Worm (Caenorhabditis elegans) whole organism, L4 larva: Measurements from ENCODE around the gene srp-3.

Source experiments
- D1046.2 ChIP-seq: fragments of 200-800 bp; sonication (Bioruptor generic); IDR thresholded peaks from 2 replicates; pipeline ENCODE4 v1.3.6; 2022; ENCODE audit warnings: missing genetic modification characterization, missing compliant biosample characterization
- F10B5.3 ChIP-seq: sonication (generic microtip); optimal IDR thresholded peaks from 2 replicates; lab custom pipeline; 2016; ENCODE audit warnings: mild to moderate bottlenecking, missing genetic modification characterization, missing compliant biosample characterization
- F37D6.2 ChIP-seq: sonication (generic microtip); optimal IDR thresholded peaks from 2 replicates; lab custom pipeline; 2016; ENCODE audit warnings: mild to moderate bottlenecking, missing genetic modification characterization, missing compliant biosample characterization
- F49E8.2 ChIP-seq: sonication (generic microtip); optimal IDR thresholded peaks from 2 replicates; lab custom pipeline; 2016; ENCODE audit warnings: missing compliant biosample characterization, mild to moderate bottlenecking, missing genetic modification characterization, borderline replicate concordance
- T20F7.1 ChIP-seq: fragments of 200-800 bp; sonication (Bioruptor generic); optimal IDR thresholded peaks from 2 replicates; lab custom pipeline; 2018; ENCODE audit warnings: mild to moderate bottlenecking, missing genetic modification characterization, missing compliant biosample characterization
- T26A8.4 ChIP-seq: fragments of 200-800 bp; sonication (Bioruptor generic); IDR thresholded peaks from 2 replicates; pipeline ENCODE4 v1.3.6; 2022; ENCODE audit warnings: missing genetic modification characterization, missing compliant biosample characterization
- Y105C5A.15 ChIP-seq: fragments of 200-800 bp; sonication (Bioruptor generic); IDR thresholded peaks from 2 replicates; pipeline ENCODE4 v1.3.6; 2022; ENCODE audit warnings: missing genetic modification characterization, missing compliant biosample characterization
- Y48G9A.11 ChIP-seq: fragments of 200-800 bp; sonication (Bioruptor generic); IDR thresholded peaks from 2 replicates; pipeline ENCODE4 v1.3.6; 2022; ENCODE audit warnings: missing genetic modification reagents, missing genetic modification characterization, missing compliant biosample characterization
- Y5F2A.4 ChIP-seq: fragments of 200-800 bp; sonication (Bioruptor generic); optimal IDR thresholded peaks from 2 replicates; lab custom pipeline; 2018; ENCODE audit warnings: mild to moderate bottlenecking, missing genetic modification characterization, missing compliant biosample characterization
- Y75B8A.6 ChIP-seq: fragments of 200-800 bp; sonication (Bioruptor generic); IDR thresholded peaks from 2 replicates; pipeline ENCODE4 v1.3.6; 2022; ENCODE audit warnings: missing genetic modification reagents, missing genetic modification characterization, missing compliant biosample characterization
- ZK337.2 ChIP-seq: fragments of 200-800 bp; sonication (Bioruptor generic); IDR thresholded peaks from 2 replicates; pipeline ENCODE4 v1.3.6; 2022; ENCODE audit warnings: missing genetic modification reagents, missing genetic modification characterization, missing compliant biosample characterization
- ZK546.5 ChIP-seq, 2 experiments: sonication (generic microtip); optimal IDR thresholded peaks; 2 replicates each; lab custom pipeline; 2017; ENCODE audit warnings: missing biosample characterization in 2 of 2, missing genetic modification characterization in 2 of 2
- aha-1 ChIP-seq: fragments of 150-350 bp; peaks from one replicate; lab custom pipeline; 2014; ENCODE audit warnings: missing biosample characterization, missing genetic modification characterization
- ceh-20 ChIP-seq: fragments of 200-800 bp; sonication (Bioruptor generic); IDR thresholded peaks from 2 replicates; pipeline ENCODE4 v1.3.6; 2022; ENCODE audit warnings: missing genetic modification reagents, missing genetic modification characterization, missing compliant biosample characterization
- ceh-32 ChIP-seq: sonication (generic microtip); optimal IDR thresholded peaks from 2 replicates; lab custom pipeline; 2016; ENCODE audit warnings: mild to moderate bottlenecking, missing genetic modification characterization, missing compliant biosample characterization; ENCODE audit not compliant: poor library complexity
- daf-12 ChIP-seq: fragments of 150-350 bp; optimal IDR thresholded peaks from 2 replicates; lab custom pipeline; 2014; ENCODE audit warnings: missing biosample characterization, missing genetic modification reagents, missing genetic modification characterization
- daf-16 ChIP-seq, 3 experiments: sonication (generic microtip); optimal IDR thresholded peaks; 2 replicates each; lab custom pipeline; 2016 to 2017; ENCODE audit warnings: missing genetic modification characterization in 3 of 3, missing genetic modification reagents in 3 of 3, mild to moderate bottlenecking in 2 of 3, missing compliant biosample characterization in 2 of 3, missing biosample characterization in 1 of 3, moderate library complexity in 1 of 3
- dmd-6 ChIP-seq: fragments of 200-800 bp; sonication (Bioruptor generic); IDR thresholded peaks from 2 replicates; pipeline ENCODE4 v1.3.6; 2022; ENCODE audit warnings: missing genetic modification reagents, missing genetic modification characterization, missing compliant biosample characterization
- dmd-8 ChIP-seq: fragments of 200-800 bp; sonication (Bioruptor generic); IDR thresholded peaks from 2 replicates; pipeline ENCODE4 v1.3.6; 2022; ENCODE audit warnings: missing genetic modification characterization, missing compliant biosample characterization
- dmd-9 ChIP-seq: fragments of 200-800 bp; sonication (Bioruptor generic); IDR thresholded peaks from 2 replicates; pipeline ENCODE4 v1.3.6; 2022; ENCODE audit warnings: missing genetic modification reagents, missing genetic modification characterization, missing compliant biosample characterization
- dpl-1 ChIP-seq: fragments of 150-350 bp; optimal IDR thresholded peaks from 2 replicates; lab custom pipeline; 2014; ENCODE audit warnings: missing biosample characterization, missing genetic modification reagents, missing genetic modification characterization
- dve-1 ChIP-seq: sonication (generic microtip); optimal IDR thresholded peaks from 2 replicates; lab custom pipeline; 2017; ENCODE audit warnings: antibody characterized with exemption, mild to moderate bottlenecking, missing genetic modification characterization, missing compliant biosample characterization; ENCODE audit not compliant: insufficient read depth
- egl-43 ChIP-seq: fragments of 200-800 bp; sonication (Bioruptor generic); IDR thresholded peaks from 2 replicates; pipeline ENCODE4 v1.3.6; 2022; ENCODE audit warnings: missing genetic modification reagents, missing genetic modification characterization, missing compliant biosample characterization
- fos-1 ChIP-seq: fragments of 150-350 bp; optimal IDR thresholded peaks from 2 replicates; lab custom pipeline; 2014; ENCODE audit warnings: missing biosample characterization, missing genetic modification characterization
- hif-1 ChIP-seq, 2 experiments: sonication (generic microtip); optimal IDR thresholded peaks; 2 replicates each; lab custom pipeline; 2016 to 2017; ENCODE audit warnings: missing compliant biosample characterization in 2 of 2, missing genetic modification characterization in 2 of 2, missing genetic modification reagents in 2 of 2, missing genotype in 2 of 2, mild to moderate bottlenecking in 1 of 2
- hlh-11 ChIP-seq: fragments of 200-800 bp; sonication (Bioruptor generic); optimal IDR thresholded peaks from 2 replicates; lab custom pipeline; 2018; ENCODE audit warnings: mild to moderate bottlenecking, missing genetic modification characterization, missing compliant biosample characterization
- lim-7 ChIP-seq: fragments of 200-800 bp; sonication (Bioruptor generic); IDR thresholded peaks from 2 replicates; pipeline ENCODE4 v1.3.6; 2022; ENCODE audit warnings: missing genetic modification characterization, missing compliant biosample characterization
- lin-15B ChIP-seq: fragments of 150-350 bp; sonication (generic microtip); optimal IDR thresholded peaks from 3 replicates; lab custom pipeline; 2014; ENCODE audit warnings: missing biosample characterization, missing genetic modification characterization
- lin-29 ChIP-seq: fragments of 200-800 bp; sonication (Bioruptor generic); IDR thresholded peaks from 2 replicates; pipeline ENCODE4 v1.3.6; 2022; ENCODE audit warnings: missing genetic modification reagents, missing genetic modification characterization, missing compliant biosample characterization
- lir-3 ChIP-seq: sonication (generic microtip); optimal IDR thresholded peaks from 2 replicates; lab custom pipeline; 2016; ENCODE audit warnings: mild to moderate bottlenecking, missing genetic modification characterization, missing compliant biosample characterization
- lsy-2 ChIP-seq, 2 experiments: fragments of 150-350 bp in 1 of 2; sonication (generic microtip) in 1 of 2; optimal IDR thresholded peaks; 2 replicates each; lab custom pipeline; 2014 to 2017; ENCODE audit warnings: missing biosample characterization in 2 of 2, missing genetic modification characterization in 2 of 2
- mdt-29 ChIP-seq: fragments of 200-800 bp; sonication (Bioruptor generic); IDR thresholded peaks from 2 replicates; pipeline ENCODE4 v1.3.6; 2022; ENCODE audit warnings: missing genetic modification reagents, missing genetic modification characterization, missing compliant biosample characterization
- mep-1 ChIP-seq: fragments of 150-350 bp; sonication (generic microtip); optimal IDR thresholded peaks from 3 replicates; lab custom pipeline; 2014; ENCODE audit warnings: missing biosample characterization, missing genetic modification characterization
- mxl-3 ChIP-seq: fragments of 200-800 bp; sonication (Bioruptor generic); optimal IDR thresholded peaks from 2 replicates; lab custom pipeline; 2018; ENCODE audit warnings: mild to moderate bottlenecking, missing genetic modification characterization, missing compliant biosample characterization
- nhr-10 ChIP-seq: fragments of 150-350 bp; optimal IDR thresholded peaks from 2 replicates; lab custom pipeline; 2014; ENCODE audit warnings: missing biosample characterization, missing genetic modification characterization
- nhr-102 ChIP-seq: sonication (generic microtip); optimal IDR thresholded peaks from 2 replicates; lab custom pipeline; 2016; ENCODE audit warnings: mild to moderate bottlenecking, missing genetic modification characterization, moderate library complexity, missing compliant biosample characterization
- nhr-111 ChIP-seq: fragments of 200-800 bp; sonication (Bioruptor generic); optimal IDR thresholded peaks from 2 replicates; lab custom pipeline; 2018; ENCODE audit warnings: mild to moderate bottlenecking, missing genetic modification characterization, missing compliant biosample characterization
- nhr-237 ChIP-seq: sonication (generic microtip); optimal IDR thresholded peaks from 2 replicates; lab custom pipeline; 2017; ENCODE audit warnings: missing biosample characterization, missing genetic modification characterization
- nhr-48 ChIP-seq: sonication (generic microtip); optimal IDR thresholded peaks from 2 replicates; lab custom pipeline; 2016; ENCODE audit warnings: mild to moderate bottlenecking, missing genetic modification characterization, missing compliant biosample characterization
- nhr-6 ChIP-seq: fragments of 150-350 bp; optimal IDR thresholded peaks from 2 replicates; lab custom pipeline; 2014; ENCODE audit warnings: missing biosample characterization, missing genetic modification characterization
- pha-4 ChIP-seq, 2 experiments: fragments of 150-350 bp in 1 of 2; fragments of 200-800 bp in 1 of 2; sonication (Bioruptor generic) in 1 of 2; IDR thresholded peaks in 1 of 2; optimal IDR thresholded peaks in 1 of 2; 2 replicates each; pipeline versions ENCODE4 v1.3.6 to Lab custom; 2014 to 2022; ENCODE audit warnings: missing genetic modification characterization in 2 of 2, missing genetic modification reagents in 2 of 2, missing biosample characterization in 1 of 2, missing compliant biosample characterization in 1 of 2
- php-3 ChIP-seq: fragments of 200-800 bp; sonication (Bioruptor generic); IDR thresholded peaks from 2 replicates; pipeline ENCODE4 v1.3.6; 2022; ENCODE audit warnings: missing genetic modification reagents, missing genetic modification characterization, missing compliant biosample characterization
- snpc-1.2 ChIP-seq: fragments of 200-800 bp; sonication (Bioruptor generic); IDR thresholded peaks from 2 replicates; pipeline ENCODE4 v1.3.6; 2022; ENCODE audit warnings: missing genetic modification reagents, missing genetic modification characterization, missing compliant biosample characterization
- spr-1 ChIP-seq: sonication (generic microtip); optimal IDR thresholded peaks from 2 replicates; lab custom pipeline; 2016; ENCODE audit warnings: mild to moderate bottlenecking, missing genetic modification characterization, missing compliant biosample characterization
- spr-3 ChIP-seq: fragments of 200-800 bp; sonication (Bioruptor generic); optimal IDR thresholded peaks from 2 replicates; lab custom pipeline; 2018; ENCODE audit warnings: mild to moderate bottlenecking, missing genetic modification characterization, missing compliant biosample characterization
- tra-1 ChIP-seq: fragments of 200-800 bp; sonication (Bioruptor generic); IDR thresholded peaks from 2 replicates; pipeline ENCODE4 v1.3.6; 2022; ENCODE audit warnings: missing genetic modification reagents, missing genetic modification characterization, missing compliant biosample characterization
- ztf-11 ChIP-seq: fragments of 150-350 bp; optimal IDR thresholded peaks from 2 replicates; lab custom pipeline; 2014; ENCODE audit warnings: missing biosample characterization, missing genetic modification characterization
- ztf-7 ChIP-seq: fragments of 150-350 bp; optimal IDR thresholded peaks from 2 replicates; lab custom pipeline; 2014; ENCODE audit warnings: missing biosample characterization, missing genetic modification characterization

Gene srp-3

ce11 chrV:1875497-1875988, 33.1 kb upstream of the srp-3 start (continued):
- TF ChIP-seq lin-15B (tag; lab: Kevin White, UChicago) (peak; percentile 17), php-3 (peak; percentile 44; the same call in 1 of the 2 replicates), pha-4 (GFP tag; IDR thresholded peaks at IDR 0.05; lab: Robert Waterston, UW) (peak; percentile 69; the same call in 1 of the 2 replicates), pha-4 (tag; optimal IDR thresholded peaks at IDR 0.05; lab: Kevin White, UChicago) (no peak), mep-1 (tag; lab: Kevin White, UChicago) (peak; percentile 34), ztf-11 (no peak), egl-43 (GFP tag; lab: Robert Waterston, UW) (peak; percentile 77), nhr-48 (no peak), Y75B8A.6 (no peak), F49E8.2 (tag; lab: Kevin White, UChicago) (no peak), aha-1 (tag; lab: Kevin White, UChicago) (peak; percentile 82), fos-1 (tag; lab: Kevin White, UChicago) (no peak), hlh-11 (tag; lab: Kevin White, UChicago) (peak; percentile 25), mxl-3 (GFP tag; lab: Kevin White, UChicago) (no peak), F37D6.2 (no peak), Y105C5A.15 (GFP tag; lab: Robert Waterston, UW) (peak; percentile 67; the same call in 1 of the 2 replicates), daf-12 (tag; lab: Kevin White, UChicago) (no peak), lin-29 (no peak), lir-3 (tag; lab: Kevin White, UChicago) (no peak), spr-3 (GFP tag; lab: Kevin White, UChicago) (peak; percentile 30), nhr-102 (peak; percentile 48), T20F7.1 (GFP tag; lab: Kevin White, UChicago) (peak; percentile 71), nhr-10 (tag; lab: Kevin White, UChicago) (no peak), nhr-6 (tag; lab: Kevin White, UChicago) (no peak), snpc-1.2 (GFP tag; lab: Robert Waterston, UW) (peak; percentile 64; the same call in 1 of the 2 replicates), F10B5.3 (peak; percentile 32), Y5F2A.4 (peak; percentile 71), dve-1 (tag; lab: Kevin White, UChicago) (peak; percentile 25), nhr-237 (tag; lab: Kevin White, UChicago) (no peak), lim-7 (GFP tag; lab: Robert Waterston, UW) (0 out of 2 replicates have a peak, but pooled peaks have one; percentile 46), hif-1 (tag; optimal IDR thresholded peaks at IDR 0.05; lab: Kevin White, UChicago) (peak in 1 of 2 experiments; percentile 41), spr-1 (peak; percentile 29), tra-1 (GFP tag; lab: Robert Waterston, UW) (peak; percentile 51; the same call in 1 of the 2 replicates), dmd-9 (GFP tag; lab: Robert Waterston, UW) (0 out of 2 replicates have a peak, but pooled peaks have one; percentile 20), D1046.2 (GFP tag; lab: Robert Waterston, UW) (peak; percentile 79), mdt-29 (GFP tag; lab: Robert Waterston, UW) (peak; percentile 61; the same call in 1 of the 2 replicates), daf-16 (GFP tag; optimal IDR thresholded peaks at IDR 0.05; lab: Kevin White, UChicago) (no peak), daf-16 (tag; optimal IDR thresholded peaks at IDR 0.05; lab: Kevin White, UChicago) (peak; percentile 10), nhr-111 (GFP tag; lab: Kevin White, UChicago) (peak; percentile 86), ztf-7 (tag; lab: Kevin White, UChicago) (no peak), ZK546.5 (tag; optimal IDR thresholded peaks at IDR 0.05; lab: Kevin White, UChicago) (no peak), ceh-20 (GFP tag; lab: Robert Waterston, UW) (no peak), ceh-32 (tag; lab: Kevin White, UChicago) (no peak), ZK337.2 (GFP tag; lab: Robert Waterston, UW) (no peak), dmd-8 (peak; percentile 64; the same call in 1 of the 2 replicates), Y48G9A.11 (GFP tag; lab: Robert Waterston, UW) (peak; percentile 62; the same call in 1 of the 2 replicates), lsy-2 (tag; optimal IDR thresholded peaks at IDR 0.05; lab: Kevin White, UChicago) (peak in 1 of 2 experiments; percentile 60), dmd-6 (GFP tag; lab: Robert Waterston, UW) (peak; percentile 23; the same call in 1 of the 2 replicates), T26A8.4 (GFP tag; lab: Robert Waterston, UW) (peak; percentile 72), dpl-1 (GFP tag; lab: Kevin White, UChicago) (no peak)
